Fruit fly (Drosophila melanogaster): ENCODE data around the gene Alp12.

- TF ChIP-seq CTCF (optimal IDR thresholded peaks at IDR 0.05) (no peak), CG8478 (optimal IDR thresholded peaks at IDR 0.05) (no peak)
Observed at dm6 chr2L:19421573-19421972, 2.3 kb upstream of the Alp12 start.
